Fruit fly (Drosophila melanogaster) whole organism, embryonic: ENCODE measurements around the gene CG43925.

ENCODE experiments used
- Awh ChIP-seq: fragments of 200-800 bp; sonication (Bioruptor generic); IDR thresholded peaks from 2 replicates; pipeline ENCODE4, ENCODE4 v1.3.6; 2022; ENCODE audit warnings: missing biosample characterization, missing genetic modification characterization
- Bteb2 ChIP-seq: fragments of 200-800 bp; sonication (Bioruptor generic); optimal IDR thresholded peaks from 2 replicates; lab custom pipeline; 2016; ENCODE audit warnings: missing biosample characterization, missing genetic modification characterization
- C15 ChIP-seq: fragments of 200-800 bp; sonication (Bioruptor generic); IDR thresholded peaks from 3 replicates; pipeline ENCODE4 v1.3.6; 2022; ENCODE audit warnings: missing biosample characterization, missing genetic modification characterization
- CG10267 ChIP-seq: fragments of 200-800 bp; sonication (Bioruptor generic); optimal IDR thresholded peaks from 2 replicates; lab custom pipeline; 2018; ENCODE audit warnings: missing biosample characterization, mild to moderate bottlenecking, missing genetic modification characterization, moderate library complexity
- CG12744 ChIP-seq: fragments of 200-800 bp; sonication (Bioruptor generic); optimal IDR thresholded peaks from 2 replicates; lab custom pipeline; 2016; ENCODE audit warnings: missing biosample characterization, missing genetic modification characterization
- CG12769 ChIP-seq: fragments of 200-800 bp; sonication (Bioruptor generic); optimal IDR thresholded peaks from 2 replicates; lab custom pipeline; 2019; ENCODE audit warnings: missing biosample characterization, mild to moderate bottlenecking, missing genetic modification characterization, moderate library complexity
- CG13296 ChIP-seq: fragments of 200-800 bp; sonication (Bioruptor generic); optimal IDR thresholded peaks from 3 replicates; lab custom pipeline; 2018; ENCODE audit warnings: missing biosample characterization, mild to moderate bottlenecking, missing genetic modification characterization
- CG1603 ChIP-seq: fragments of 200-800 bp; sonication (Bioruptor generic); optimal IDR thresholded peaks from 2 replicates; lab custom pipeline; 2019; ENCODE audit warnings: missing biosample characterization, mild to moderate bottlenecking, missing genetic modification characterization, moderate library complexity
- CG16779 ChIP-seq: fragments of 200-800 bp; sonication (Bioruptor generic); IDR thresholded peaks from 2 replicates; pipeline ENCODE4 v1.3.6; 2022; ENCODE audit warnings: missing biosample characterization, missing genetic modification characterization
- CG16815 ChIP-seq: fragments of 200-800 bp; sonication (Bioruptor generic); optimal IDR thresholded peaks from 3 replicates; lab custom pipeline; 2017; ENCODE audit warnings: missing biosample characterization, mild to moderate bottlenecking, missing genetic modification characterization
- CG1792 ChIP-seq: fragments of 200-800 bp; sonication (Bioruptor generic); optimal IDR thresholded peaks from 2 replicates; lab custom pipeline; 2016; ENCODE audit warnings: missing biosample characterization, missing genetic modification characterization
- CG2129 ChIP-seq: fragments of 200-800 bp; sonication (Bioruptor generic); IDR thresholded peaks from 2 replicates; pipeline ENCODE4 v1.3.6; 2022; ENCODE audit warnings: missing biosample characterization, missing genetic modification characterization; ENCODE audit not compliant: partially characterized antibody
- CG2202 ChIP-seq: fragments of 200-800 bp; sonication (Bioruptor generic); optimal IDR thresholded peaks from 2 replicates; lab custom pipeline; 2018; ENCODE audit warnings: missing biosample characterization, mild to moderate bottlenecking, missing genetic modification characterization
- CG30020 ChIP-seq: fragments of 200-800 bp; optimal IDR thresholded peaks from 2 replicates; lab custom pipeline; 2019; ENCODE audit warnings: missing biosample characterization, mild to moderate bottlenecking, missing genetic modification characterization, moderate library complexity
- CG31224 ChIP-seq: fragments of 200-800 bp; sonication (Bioruptor generic); IDR thresholded peaks from 2 replicates; pipeline ENCODE4 v1.3.6; 2022; ENCODE audit warnings: missing biosample characterization, missing genetic modification characterization
- CG4360 ChIP-seq: fragments of 200-800 bp; sonication (Bioruptor generic); IDR thresholded peaks from 2 replicates; pipeline ENCODE4 v1.3.6; 2022; ENCODE audit warnings: missing biosample characterization, missing genetic modification characterization
- CG4730 ChIP-seq: fragments of 200-800 bp; sonication (Bioruptor generic); IDR thresholded peaks from 2 replicates; pipeline ENCODE4 v1.3.6; 2022; ENCODE audit warnings: missing biosample characterization, missing genetic modification characterization
- CG5180 ChIP-seq: fragments of 200-800 bp; sonication (Bioruptor generic); optimal IDR thresholded peaks from 3 replicates; lab custom pipeline; 2017; ENCODE audit warnings: missing biosample characterization, missing genetic modification characterization, mild to moderate bottlenecking, moderate library complexity, missing genetic modification reagents
- CG8478 ChIP-seq: fragments of >200 bp; optimal IDR thresholded peaks from 2 replicates; lab custom pipeline; 2018
- CG9932 ChIP-seq: fragments of 200-800 bp; sonication (Bioruptor generic); IDR thresholded peaks from 2 replicates; pipeline ENCODE4 v1.3.6; 2022; ENCODE audit warnings: missing biosample characterization, missing genetic modification characterization
- D19B ChIP-seq: fragments of 200-800 bp; sonication (Bioruptor generic); optimal IDR thresholded peaks from 2 replicates; lab custom pipeline; 2017; ENCODE audit warnings: missing biosample characterization, mild to moderate bottlenecking, missing genetic modification characterization
- Dp ChIP-seq: fragments of 200-800 bp; sonication (Bioruptor generic); optimal IDR thresholded peaks from 2 replicates; lab custom pipeline; 2018; ENCODE audit warnings: missing biosample characterization, mild to moderate bottlenecking, missing genetic modification characterization, moderate library complexity
- Drgx ChIP-seq: fragments of 200-800 bp; sonication (Bioruptor generic); IDR thresholded peaks from 2 replicates; pipeline ENCODE4 v1.3.6; 2022; ENCODE audit warnings: missing biosample characterization, missing genetic modification characterization
- H15 ChIP-seq: fragments of 200-800 bp; sonication (Bioruptor generic); IDR thresholded peaks from 3 replicates; pipeline ENCODE4 v1.3.6; 2022; ENCODE audit warnings: missing biosample characterization, missing genetic modification characterization
- HHEX ChIP-seq: fragments of 200-800 bp; sonication (Bioruptor generic); optimal IDR thresholded peaks from 3 replicates; lab custom pipeline; 2017; ENCODE audit warnings: missing biosample characterization, mild to moderate bottlenecking, missing genetic modification characterization, missing genetic modification reagents
- Hmx ChIP-seq: fragments of 200-800 bp; sonication (Bioruptor generic); optimal IDR thresholded peaks from 2 replicates; lab custom pipeline; 2016; ENCODE audit warnings: missing biosample characterization, missing genetic modification characterization
- Max ChIP-seq: fragments of 200-800 bp; sonication (Bioruptor generic); optimal IDR thresholded peaks from 2 replicates; lab custom pipeline; 2016; ENCODE audit warnings: missing biosample characterization, mild to moderate bottlenecking, missing genetic modification characterization
- Mes4 ChIP-seq: fragments of 200-800 bp; sonication (Bioruptor generic); optimal IDR thresholded peaks from 2 replicates; lab custom pipeline; 2016; ENCODE audit warnings: missing biosample characterization, missing genetic modification characterization
- Mrtf ChIP-seq: fragments of 200-800 bp; sonication (Bioruptor generic); IDR thresholded peaks from 3 replicates; pipeline ENCODE4 v1.3.6; 2022; ENCODE audit warnings: missing biosample characterization, missing genetic modification characterization
- Sry-δ ChIP-seq: fragments of 200-800 bp; sonication (Bioruptor generic); optimal IDR thresholded peaks from 2 replicates; lab custom pipeline; 2016; ENCODE audit warnings: missing biosample characterization, missing genetic modification characterization
- TFAM ChIP-seq: fragments of 200-800 bp; sonication (Bioruptor generic); optimal IDR thresholded peaks from 2 replicates; lab custom pipeline; 2017; ENCODE audit warnings: missing biosample characterization, missing genetic modification characterization, inconsistent platforms
- bbx ChIP-seq: fragments of 200-800 bp; sonication (Bioruptor generic); IDR thresholded peaks from 2 replicates; pipeline ENCODE4 v1.3.6; 2022; ENCODE audit warnings: missing biosample characterization, missing genetic modification characterization; ENCODE audit not compliant: partially characterized antibody
- croc ChIP-seq: fragments of 200-800 bp; sonication (Bioruptor generic); conservative IDR thresholded peaks from 3 replicates; pipeline ENCODE4 v1.3.6; 2022; ENCODE audit warnings: missing biosample characterization, missing genetic modification characterization
- crol ChIP-seq: fragments of 200-800 bp; sonication (Bioruptor generic); IDR thresholded peaks from 2 replicates; pipeline ENCODE4 v1.3.6; 2022; ENCODE audit warnings: missing biosample characterization, missing genetic modification characterization
- dati ChIP-seq: fragments of 200-800 bp; sonication (Bioruptor generic); IDR thresholded peaks from 2 replicates; pipeline ENCODE4 v1.3.6; 2022; ENCODE audit warnings: missing biosample characterization, missing genetic modification characterization
- dimm ChIP-seq: fragments of 200-800 bp; sonication (Bioruptor generic); IDR thresholded peaks from 2 replicates; pipeline ENCODE4 v1.3.6; 2022; ENCODE audit warnings: missing biosample characterization, missing genetic modification characterization
- fd64A ChIP-seq: fragments of 200-800 bp; sonication (Bioruptor generic); optimal IDR thresholded peaks from 3 replicates; lab custom pipeline; 2018; ENCODE audit warnings: missing biosample characterization, mild to moderate bottlenecking, missing genetic modification characterization
- fu2 ChIP-seq: fragments of 200-800 bp; sonication (Bioruptor generic); optimal IDR thresholded peaks from 2 replicates; lab custom pipeline; 2016; ENCODE audit warnings: missing biosample characterization, missing genetic modification characterization
- lab ChIP-seq: fragments of 200-800 bp; sonication (Bioruptor generic); optimal IDR thresholded peaks from 3 replicates; lab custom pipeline; 2017; ENCODE audit warnings: missing biosample characterization, missing genetic modification characterization, mild to moderate bottlenecking, moderate library complexity, missing genetic modification reagents
- lov ChIP-seq, 2 experiments: fragments of 200-800 bp in 1 of 2; fragments of >200 bp in 1 of 2; sonication (Bioruptor generic) in 1 of 2; IDR thresholded peaks in 1 of 2; optimal IDR thresholded peaks in 1 of 2; 2 replicates in 1 of 2; 3 replicates in 1 of 2; pipeline versions ENCODE4 v1.3.6 to Lab custom; 2017 to 2022; ENCODE audit warnings: missing biosample characterization in 1 of 2, missing genetic modification characterization in 1 of 2
- luna ChIP-seq: fragments of 200-800 bp; sonication (Bioruptor generic); optimal IDR thresholded peaks from 2 replicates; lab custom pipeline; 2016; ENCODE audit warnings: missing biosample characterization, missing genetic modification characterization
- mirr ChIP-seq: fragments of 200-800 bp; sonication (Bioruptor generic); optimal IDR thresholded peaks from 3 replicates; lab custom pipeline; 2018; ENCODE audit warnings: missing biosample characterization, mild to moderate bottlenecking, missing genetic modification characterization
- oc ChIP-seq: fragments of 200-800 bp; sonication (Bioruptor generic); optimal IDR thresholded peaks from 2 replicates; lab custom pipeline; 2018; ENCODE audit warnings: missing biosample characterization, mild to moderate bottlenecking, missing genetic modification characterization, moderate library complexity
- p53 ChIP-seq: fragments of 200-800 bp; sonication (Bioruptor generic); optimal IDR thresholded peaks from 2 replicates; lab custom pipeline; 2016; ENCODE audit warnings: missing biosample characterization, missing genetic modification characterization
- pb ChIP-seq: fragments of 200-800 bp; sonication (Bioruptor generic); optimal IDR thresholded peaks from 3 replicates; lab custom pipeline; 2016; ENCODE audit warnings: missing biosample characterization, missing genetic modification characterization
- prd ChIP-seq, 3 experiments: fragments of >200 bp in 2 of 3; fragments of 200-800 bp in 1 of 3; sonication (Bioruptor generic) in 1 of 3; optimal IDR thresholded peaks in 2 of 3; IDR thresholded peaks in 1 of 3; 2 replicates in 2 of 3; 3 replicates in 1 of 3; pipeline versions ENCODE4 v1.3.6 to Lab custom; 2017 to 2022; ENCODE audit warnings: missing biosample characterization in 1 of 3, missing genetic modification characterization in 1 of 3
- psq ChIP-seq: fragments of 200-800 bp; sonication (Bioruptor generic); optimal IDR thresholded peaks from 2 replicates; lab custom pipeline; 2017; ENCODE audit warnings: missing biosample characterization, missing genetic modification characterization
- slbo ChIP-seq: fragments of 200-800 bp; sonication (Bioruptor generic); IDR thresholded peaks from 2 replicates; pipeline ENCODE4 v1.3.6; 2022; ENCODE audit warnings: missing biosample characterization, missing genetic modification characterization
- tap ChIP-seq: fragments of 200-800 bp; optimal IDR thresholded peaks from 3 replicates; lab custom pipeline; 2019; ENCODE audit warnings: missing biosample characterization, mild to moderate bottlenecking, missing genetic modification characterization, moderate library complexity
- tgo ChIP-seq: fragments of 200-800 bp; sonication (Bioruptor generic); IDR thresholded peaks from 3 replicates; pipeline ENCODE4 v1.3.6; 2022; ENCODE audit warnings: missing biosample characterization, missing genetic modification characterization

CG43925 gene

dm6 chr2L:13203437-13204137, 27.4 kb downstream of the CG43925 start, which contains the start of gene Pect (continued):
- TF ChIP-seq bbx (GFP tag; lab: Robert Waterston, UW) (peak; percentile 49), Mrtf (GFP tag; lab: Robert Waterston, UW) (no peak), TFAM (GFP tag; lab: Kevin White, UChicago) (no peak), CG9932 (GFP tag; lab: Robert Waterston, UW) (peak; percentile 38), fu2 (no peak), CG13296 (GFP tag; lab: Kevin White, UChicago) (no peak), Bteb2 (GFP tag; lab: Kevin White, UChicago) (no peak), CG10267 (tag; lab: Kevin White, UChicago) (peak; percentile 60), CG12769 (tag; lab: Kevin White, UChicago) (no peak), lov (optimal IDR thresholded peaks at IDR 0.05; lab: Kevin White, UChicago) (no peak), lov (GFP tag; IDR thresholded peaks at IDR 0.05; lab: Robert Waterston, UW) (peak; percentile 29; the same call in 1 of the 3 replicates), Dp (peak; percentile 10), Max (GFP tag; lab: Kevin White, UChicago) (no peak), lab (GFP tag; lab: Kevin White, UChicago) (no peak), tgo (GFP tag; lab: Robert Waterston, UW) (peak; percentile 37; the same call in 2 of the 3 replicates), Hmx (GFP tag; lab: Kevin White, UChicago) (no peak), CG1603 (tag; lab: Kevin White, UChicago) (no peak), Sry-δ (GFP tag; lab: Kevin White, UChicago) (peak; percentile 53), CG4360 (GFP tag; lab: Robert Waterston, UW) (no peak), CG31224 (GFP tag; lab: Robert Waterston, UW) (no peak), CG16779 (GFP tag; lab: Robert Waterston, UW) (no peak), CG4730 (GFP tag; lab: Robert Waterston, UW) (no peak), croc (GFP tag; lab: Robert Waterston, UW) (no peak), dati (GFP tag; lab: Robert Waterston, UW) (no peak), p53 (no peak), CG5180 (GFP tag; lab: Kevin White, UChicago) (no peak), CG30020 (peak; percentile 16), CG12744 (GFP tag; lab: Kevin White, UChicago) (no peak), slbo (GFP tag; lab: Robert Waterston, UW) (peak; percentile 73), CG1792 (GFP tag; lab: Kevin White, UChicago) (no peak), CG2202 (no peak), CG2129 (no peak; the same call in 1 of the 2 replicates), Awh (GFP tag; lab: Robert Waterston, UW) (no peak), HHEX (GFP tag; lab: Kevin White, UChicago) (no peak), D19B (GFP tag; lab: Kevin White, UChicago) (no peak), fd64A (GFP tag; lab: Kevin White, UChicago) (no peak), dimm (GFP tag; lab: Robert Waterston, UW) (no peak), oc (tag; lab: Kevin White, UChicago) (no peak), pb (no peak), mirr (GFP tag; lab: Kevin White, UChicago) (peak; percentile 49), C15 (GFP tag; lab: Robert Waterston, UW) (no peak), Drgx (GFP tag; lab: Robert Waterston, UW) (0 out of 2 replicates have a peak, but pooled peaks have one; percentile 9), CG8478 (lab: Kevin White, UChicago) (no peak), crol (no peak; the same call in 1 of the 2 replicates), psq (GFP tag; lab: Kevin White, UChicago) (no peak), Mes4 (GFP tag; lab: Kevin White, UChicago) (no peak), CG16815 (GFP tag; lab: Kevin White, UChicago) (no peak), tap (no peak), H15 (no peak), prd (optimal IDR thresholded peaks at IDR 0.05; lab: Kevin White, UChicago) (no peak), prd (GFP tag; IDR thresholded peaks at IDR 0.05; lab: Robert Waterston, UW) (no peak), luna (GFP tag; lab: Kevin White, UChicago) (no peak)
